Fruit fly (Drosophila melanogaster) whole organism, embryonic: ENCODE data around the gene CG7806.

Experiments used
- Atf3 ChIP-seq: fragments of 200-800 bp; sonication (Bioruptor generic); optimal IDR thresholded peaks from 3 replicates; lab custom pipeline; 2016; ENCODE audit warnings: missing biosample characterization, missing genetic modification characterization
- BtbVII ChIP-seq: fragments of 200-800 bp; sonication (Bioruptor generic); optimal IDR thresholded peaks from 3 replicates; lab custom pipeline; 2017; ENCODE audit warnings: missing biosample characterization, mild to moderate bottlenecking, missing genetic modification characterization
- CG11723 ChIP-seq: fragments of 200-800 bp; sonication (Bioruptor generic); optimal IDR thresholded peaks from 2 replicates; lab custom pipeline; 2017; ENCODE audit warnings: missing biosample characterization, mild to moderate bottlenecking, missing genetic modification characterization
- CG12104 ChIP-seq: fragments of 200-800 bp; sonication (Bioruptor generic); optimal IDR thresholded peaks from 3 replicates; lab custom pipeline; 2016; ENCODE audit warnings: missing biosample characterization, missing genetic modification characterization
- CG12659 ChIP-seq: fragments of 200-800 bp; sonication (Bioruptor generic); optimal IDR thresholded peaks from 3 replicates; lab custom pipeline; 2017; ENCODE audit warnings: mild to moderate bottlenecking, missing biosample characterization, missing genetic modification reagents, missing genetic modification characterization
- CG13123 ChIP-seq: fragments of 200-800 bp; sonication (Bioruptor generic); optimal IDR thresholded peaks from 2 replicates; lab custom pipeline; 2016; ENCODE audit warnings: missing biosample characterization, missing genetic modification characterization
- CG13624 ChIP-seq: fragments of 200-800 bp; sonication (Bioruptor generic); optimal IDR thresholded peaks from 2 replicates; lab custom pipeline; 2016; ENCODE audit warnings: missing biosample characterization, missing genetic modification characterization
- CG14965 ChIP-seq: fragments of 200-800 bp; sonication (Bioruptor generic); optimal IDR thresholded peaks from 2 replicates; lab custom pipeline; 2016; ENCODE audit warnings: missing biosample characterization, missing genetic modification characterization, borderline replicate concordance
- CG15011 ChIP-seq: fragments of 200-800 bp; sonication (Bioruptor generic); optimal IDR thresholded peaks from 3 replicates; lab custom pipeline; 2018; ENCODE audit warnings: missing biosample characterization, mild to moderate bottlenecking, missing genetic modification characterization
- CG15514 ChIP-seq: fragments of 200-800 bp; sonication (Bioruptor generic); optimal IDR thresholded peaks from 3 replicates; lab custom pipeline; 2017; ENCODE audit warnings: missing biosample characterization, missing genetic modification characterization, mild to moderate bottlenecking, moderate library complexity, missing genetic modification reagents
- CG17186 ChIP-seq: fragments of 200-800 bp; sonication (Bioruptor generic); optimal IDR thresholded peaks from 3 replicates; lab custom pipeline; 2017; ENCODE audit warnings: missing biosample characterization, missing genetic modification reagents, missing genetic modification characterization
- CG17829 ChIP-seq: fragments of 200-800 bp; optimal IDR thresholded peaks from 2 replicates; lab custom pipeline; 2019; ENCODE audit warnings: missing biosample characterization, mild to moderate bottlenecking, missing genetic modification characterization, moderate library complexity
- CG2678 ChIP-seq: fragments of 200-800 bp; sonication (Bioruptor generic); optimal IDR thresholded peaks from 3 replicates; lab custom pipeline; 2019; ENCODE audit warnings: missing biosample characterization, mild to moderate bottlenecking, missing genetic modification characterization, moderate library complexity
- CG32772 ChIP-seq: fragments of 200-800 bp; sonication (Bioruptor generic); IDR thresholded peaks from 2 replicates; pipeline ENCODE4 v1.3.6; 2022; ENCODE audit warnings: missing biosample characterization, missing genetic modification characterization
- CG34376 ChIP-seq: fragments of 200-800 bp; sonication (Bioruptor generic); optimal IDR thresholded peaks from 2 replicates; lab custom pipeline; 2018; ENCODE audit warnings: missing biosample characterization, mild to moderate bottlenecking, missing genetic modification characterization
- CG3995 ChIP-seq: fragments of 200-800 bp; sonication (Bioruptor generic); optimal IDR thresholded peaks from 3 replicates; lab custom pipeline; 2016; ENCODE audit warnings: missing biosample characterization, missing genetic modification characterization
- CG7786 ChIP-seq: fragments of 200-800 bp; sonication (Bioruptor generic); optimal IDR thresholded peaks from 2 replicates; lab custom pipeline; 2016; ENCODE audit warnings: missing biosample characterization, missing genetic modification characterization
- CG8924 ChIP-seq: fragments of 200-800 bp; optimal IDR thresholded peaks from 3 replicates; lab custom pipeline; 2019; ENCODE audit warnings: missing biosample characterization, mild to moderate bottlenecking, missing genetic modification characterization, moderate library complexity
- CG9727 ChIP-seq: fragments of 200-800 bp; sonication (Bioruptor generic); optimal IDR thresholded peaks from 3 replicates; lab custom pipeline; 2017; ENCODE audit warnings: missing biosample characterization, mild to moderate bottlenecking, missing genetic modification characterization
- CTCF ChIP-seq: fragments of 200-800 bp; sonication (Bioruptor generic); optimal IDR thresholded peaks from 2 replicates; lab custom pipeline; 2017; ENCODE audit warnings: missing biosample characterization, mild to moderate bottlenecking, missing genetic modification characterization, moderate library complexity
- Dbx ChIP-seq: fragments of 200-800 bp; sonication (Bioruptor generic); IDR thresholded peaks from 3 replicates; pipeline ENCODE4 v1.3.6; 2022; ENCODE audit warnings: missing biosample characterization, missing genetic modification characterization
- Dek ChIP-seq: fragments of 200-800 bp; sonication (Bioruptor generic); optimal IDR thresholded peaks from 3 replicates; lab custom pipeline; 2019; ENCODE audit warnings: missing biosample characterization, mild to moderate bottlenecking, missing genetic modification characterization, moderate library complexity
- Ets65A ChIP-seq: fragments of 200-800 bp; sonication (Bioruptor generic); peaks from one replicate; lab custom pipeline; 2016; ENCODE audit warnings: missing biosample characterization, missing genetic modification characterization
- Gug ChIP-seq: fragments of 200-800 bp; sonication (Bioruptor generic); IDR thresholded peaks from 4 replicates; pipeline ENCODE4 v1.3.6; 2022; ENCODE audit warnings: missing biosample characterization, missing genetic modification characterization
- Hr51 ChIP-seq, 2 experiments: fragments of 200-800 bp; sonication (Bioruptor generic); optimal IDR thresholded peaks; 2 replicates in 1 of 2; 3 replicates in 1 of 2; lab custom pipeline; 2016 to 2018; ENCODE audit warnings: missing biosample characterization in 2 of 2, missing genetic modification characterization in 2 of 2, mild to moderate bottlenecking in 1 of 2, moderate library complexity in 1 of 2
- Jarid2 ChIP-seq: fragments of 200-800 bp; sonication (Bioruptor generic); optimal IDR thresholded peaks from 3 replicates; lab custom pipeline; 2017; ENCODE audit warnings: mild to moderate bottlenecking, missing biosample characterization, missing genetic modification reagents, missing genetic modification characterization
- MTF-1 ChIP-seq: fragments of 200-800 bp; sonication (Bioruptor generic); optimal IDR thresholded peaks from 2 replicates; lab custom pipeline; 2018; ENCODE audit warnings: missing biosample characterization, mild to moderate bottlenecking, missing genetic modification characterization, borderline replicate concordance
- Myb ChIP-seq: fragments of 200-800 bp; sonication (Bioruptor generic); optimal IDR thresholded peaks from 2 replicates; lab custom pipeline; 2016; ENCODE audit warnings: missing biosample characterization, missing genetic modification characterization
- Poxn ChIP-seq: fragments of 200-800 bp; sonication (Bioruptor generic); IDR thresholded peaks from 2 replicates; pipeline ENCODE4 v1.3.6; 2022; ENCODE audit warnings: missing biosample characterization, missing genetic modification characterization
- Side ChIP-seq: fragments of 200-800 bp; sonication (Bioruptor generic); optimal IDR thresholded peaks from 2 replicates; lab custom pipeline; 2016; ENCODE audit warnings: missing biosample characterization, missing genetic modification characterization
- Stat92E ChIP-seq, 3 experiments: fragments of >200 bp in 2 of 3; fragments of 200-800 bp in 1 of 3; sonication (Bioruptor generic) in 1 of 3; optimal IDR thresholded peaks; 2 replicates each; lab custom pipeline; 2017 to 2019; ENCODE audit warnings: missing biosample characterization in 3 of 3, missing genetic modification characterization in 3 of 3, mild to moderate bottlenecking in 1 of 3, moderate library complexity in 1 of 3
- Vsx1 ChIP-seq: fragments of 200-800 bp; sonication (Bioruptor generic); optimal IDR thresholded peaks from 2 replicates; lab custom pipeline; 2017; ENCODE audit warnings: missing biosample characterization, mild to moderate bottlenecking, missing genetic modification characterization, missing genetic modification reagents
- bbx ChIP-seq: fragments of 200-800 bp; sonication (Bioruptor generic); IDR thresholded peaks from 2 replicates; pipeline ENCODE4 v1.3.6; 2022; ENCODE audit warnings: missing biosample characterization, missing genetic modification characterization; ENCODE audit not compliant: partially characterized antibody
- cg ChIP-seq: fragments of 200-800 bp; sonication (Bioruptor generic); optimal IDR thresholded peaks from 3 replicates; lab custom pipeline; 2019; ENCODE audit warnings: missing biosample characterization, mild to moderate bottlenecking, missing genetic modification characterization, moderate library complexity
- crol ChIP-seq: fragments of 200-800 bp; sonication (Bioruptor generic); IDR thresholded peaks from 2 replicates; pipeline ENCODE4 v1.3.6; 2022; ENCODE audit warnings: missing biosample characterization, missing genetic modification characterization
- crp ChIP-seq, 2 experiments: fragments of 200-800 bp; sonication (Bioruptor generic); optimal IDR thresholded peaks; 2 replicates in 1 of 2; 3 replicates in 1 of 2; lab custom pipeline; 2017; ENCODE audit warnings: missing biosample characterization in 2 of 2, missing genetic modification characterization in 2 of 2, mild to moderate bottlenecking in 1 of 2, moderate library complexity in 1 of 2
- danr ChIP-seq: fragments of 200-800 bp; sonication (Bioruptor generic); IDR thresholded peaks from 2 replicates; pipeline ENCODE4 v1.3.6; 2022; ENCODE audit warnings: missing biosample characterization, missing genetic modification characterization
- dm ChIP-seq: fragments of 200-800 bp; sonication (Bioruptor generic); optimal IDR thresholded peaks from 3 replicates; lab custom pipeline; 2016; ENCODE audit warnings: missing biosample characterization, missing genetic modification characterization
- en ChIP-seq: fragments of 200-800 bp; sonication (Bioruptor generic); optimal IDR thresholded peaks from 2 replicates; lab custom pipeline; 2016; ENCODE audit warnings: missing biosample characterization, missing genetic modification characterization
- exex ChIP-seq: fragments of 200-800 bp; sonication (Bioruptor generic); optimal IDR thresholded peaks from 4 replicates; lab custom pipeline; 2018; ENCODE audit warnings: missing biosample characterization, mild to moderate bottlenecking, missing genetic modification characterization, moderate library complexity
- hb ChIP-seq: fragments of 200-800 bp; sonication (Bioruptor generic); IDR thresholded peaks from 3 replicates; pipeline ENCODE4 v1.3.6; 2022; ENCODE audit warnings: missing biosample characterization, missing genetic modification characterization; ENCODE audit not compliant: partially characterized antibody
- kah ChIP-seq: fragments of 200-800 bp; sonication (Bioruptor generic); optimal IDR thresholded peaks from 2 replicates; lab custom pipeline; 2018; ENCODE audit warnings: missing biosample characterization, mild to moderate bottlenecking, missing genetic modification characterization
- luna ChIP-seq: fragments of 200-800 bp; sonication (Bioruptor generic); optimal IDR thresholded peaks from 2 replicates; lab custom pipeline; 2016; ENCODE audit warnings: missing biosample characterization, missing genetic modification characterization
- mirr ChIP-seq: fragments of 200-800 bp; sonication (Bioruptor generic); optimal IDR thresholded peaks from 3 replicates; lab custom pipeline; 2018; ENCODE audit warnings: missing biosample characterization, mild to moderate bottlenecking, missing genetic modification characterization
- nmo ChIP-seq: fragments of 200-800 bp; sonication (Bioruptor generic); optimal IDR thresholded peaks from 2 replicates; lab custom pipeline; 2018; ENCODE audit warnings: missing biosample characterization, mild to moderate bottlenecking, missing genetic modification characterization, moderate library complexity
- p53 ChIP-seq: fragments of 200-800 bp; sonication (Bioruptor generic); optimal IDR thresholded peaks from 2 replicates; lab custom pipeline; 2016; ENCODE audit warnings: missing biosample characterization, missing genetic modification characterization
- repo ChIP-seq: fragments of 200-800 bp; sonication (Bioruptor generic); optimal IDR thresholded peaks from 2 replicates; lab custom pipeline; 2016; ENCODE audit warnings: missing biosample characterization, missing genetic modification characterization
- slbo ChIP-seq: fragments of 200-800 bp; sonication (Bioruptor generic); IDR thresholded peaks from 2 replicates; pipeline ENCODE4 v1.3.6; 2022; ENCODE audit warnings: missing biosample characterization, missing genetic modification characterization

Gene CG7806

dm6 chr2L:8300220-8301167 is 10.7 kb upstream of the CG7806 start, which contains the start of gene Btk (continued):
- TF ChIP-seq slbo = no peak
- no peak for TF ChIP-seq hb (GFP tag; lab: Robert Waterston, UW)
- TF ChIP-seq repo = no peak
- peak; percentile 15 for TF ChIP-seq Side
- peak; percentile 55 for TF ChIP-seq Myb
- no peak for TF ChIP-seq dm (GFP tag; lab: Kevin White, UChicago)
- no peak for TF ChIP-seq mirr
- peak in 1 of 2 experiments; percentile 47 for TF ChIP-seq crp (GFP tag; optimal IDR thresholded peaks at IDR 0.05; lab: Kevin White, UChicago)
- peak; percentile 29; the same call in 1 of the 2 replicates for TF ChIP-seq crol (GFP tag; lab: Robert Waterston, UW)
- TF ChIP-seq p53 (GFP tag; lab: Kevin White, UChicago) = no peak
- TF ChIP-seq MTF-1 (GFP tag; lab: Kevin White, UChicago) = no peak
- TF ChIP-seq exex (tag; lab: Kevin White, UChicago) = peak; percentile 22
- TF ChIP-seq Jarid2 = peak; percentile 28
- peak in 1 of 3 experiments; percentile 91 for TF ChIP-seq Stat92E (GFP tag; optimal IDR thresholded peaks at IDR 0.05; lab: Kevin White, UChicago)
- TF ChIP-seq Hr51 (GFP tag; optimal IDR thresholded peaks at IDR 0.05; lab: Kevin White, UChicago) = no peak
- no peak for TF ChIP-seq en (GFP tag; lab: Kevin White, UChicago)
- peak; percentile 55 for TF ChIP-seq CG3995 (GFP tag; lab: Kevin White, UChicago)
- TF ChIP-seq CG11723 (GFP tag; lab: Kevin White, UChicago) = no peak
- TF ChIP-seq CG32772 (GFP tag; lab: Robert Waterston, UW) = no peak
- TF ChIP-seq BtbVII = no peak
- peak; percentile 67 for TF ChIP-seq cg
- TF ChIP-seq CG14965 (GFP tag; lab: Kevin White, UChicago) = no peak
- TF ChIP-seq nmo = peak; percentile 16
- peak; percentile 58 for TF ChIP-seq CG8924 (tag; lab: Kevin White, UChicago)
- TF ChIP-seq Dek (tag; lab: Kevin White, UChicago) = no peak
- TF ChIP-seq danr (GFP tag; lab: Robert Waterston, UW) = no peak
- peak; percentile 40 for TF ChIP-seq CG13624 (GFP tag; lab: Kevin White, UChicago)
- peak; percentile 35 for TF ChIP-seq CG12659 (GFP tag; lab: Kevin White, UChicago)
- TF ChIP-seq Poxn (GFP tag; lab: Robert Waterston, UW) = no peak
- TF ChIP-seq CG15011 (GFP tag; lab: Kevin White, UChicago) = no peak
- TF ChIP-seq CG17829 (tag; lab: Kevin White, UChicago) = no peak
- no peak for TF ChIP-seq CG12104 (GFP tag; lab: Kevin White, UChicago)
- peak; percentile 24 for TF ChIP-seq CG34376 (GFP tag; lab: Kevin White, UChicago)
- TF ChIP-seq CG17186 = peak; percentile 14
- no peak for TF ChIP-seq CG7786
- no peak for TF ChIP-seq CG13123 (GFP tag; lab: Kevin White, UChicago)
- no peak for TF ChIP-seq Atf3 (GFP tag; lab: Kevin White, UChicago)
- no peak for TF ChIP-seq luna
- TF ChIP-seq CG15514 (GFP tag; lab: Kevin White, UChicago) = peak; percentile 2
- 0 out of 2 replicates have a peak, but pooled peaks have one; percentile 35 for TF ChIP-seq bbx
- TF ChIP-seq kah (GFP tag; lab: Kevin White, UChicago) = peak; percentile 56
- no peak for TF ChIP-seq Dbx (GFP tag; lab: Robert Waterston, UW)
- TF ChIP-seq Gug (GFP tag; lab: Robert Waterston, UW) = no peak
- peak; percentile 40 for TF ChIP-seq Ets65A
- TF ChIP-seq CG2678 = no peak
- TF ChIP-seq CTCF (GFP tag; lab: Kevin White, UChicago) = peak; percentile 79
- peak; percentile 80 for TF ChIP-seq Vsx1 (GFP tag; lab: Kevin White, UChicago)
- peak; percentile 46 for TF ChIP-seq CG9727 (GFP tag; lab: Kevin White, UChicago)
